Fruit fly (Drosophila melanogaster) whole organism, embryonic: Measurements from ENCODE around the gene Xe7.

Source experiments
- Adf1 ChIP-seq: fragments of 200-800 bp; sonication (Bioruptor generic); IDR thresholded peaks from 2 replicates; pipeline ENCODE4 v1.3.6; 2022; ENCODE audit warnings: missing biosample characterization, missing genetic modification characterization
- B-H1 ChIP-seq: fragments of 200-800 bp; sonication (Bioruptor generic); IDR thresholded peaks from 3 replicates; pipeline ENCODE4 v1.3.6; 2022; ENCODE audit warnings: missing biosample characterization, missing genetic modification characterization
- CG10147 ChIP-seq: fragments of 200-800 bp; sonication (Bioruptor generic); optimal IDR thresholded peaks from 2 replicates; lab custom pipeline; 2019; ENCODE audit warnings: missing biosample characterization, mild to moderate bottlenecking, missing genetic modification characterization, moderate library complexity
- CG11456 ChIP-seq: fragments of 200-800 bp; sonication (Bioruptor generic); IDR thresholded peaks from 3 replicates; pipeline ENCODE4 v1.3.6; 2022; ENCODE audit warnings: missing biosample characterization, missing genetic modification characterization
- CG12236 ChIP-seq: fragments of 200-800 bp; sonication (Bioruptor generic); optimal IDR thresholded peaks from 2 replicates; lab custom pipeline; 2016; ENCODE audit warnings: missing biosample characterization, missing genetic modification characterization
- CG1233 ChIP-seq: fragments of 200-800 bp; sonication (Bioruptor generic); optimal IDR thresholded peaks from 4 replicates; lab custom pipeline; 2018; ENCODE audit warnings: missing biosample characterization, mild to moderate bottlenecking, missing genetic modification characterization
- CG14050 ChIP-seq: fragments of 200-800 bp; sonication (Bioruptor generic); IDR thresholded peaks from 3 replicates; pipeline ENCODE4 v1.3.6; 2022; ENCODE audit warnings: missing biosample characterization, missing genetic modification characterization
- CG14710 ChIP-seq: fragments of 200-800 bp; sonication (Bioruptor generic); optimal IDR thresholded peaks from 3 replicates; lab custom pipeline; 2019; ENCODE audit warnings: missing biosample characterization, mild to moderate bottlenecking, missing genetic modification characterization, moderate library complexity
- CG1602 ChIP-seq: fragments of 200-800 bp; sonication (Bioruptor generic); optimal IDR thresholded peaks from 3 replicates; lab custom pipeline; 2016; ENCODE audit warnings: missing biosample characterization, missing genetic modification characterization
- CG18262 ChIP-seq: fragments of 200-800 bp; optimal IDR thresholded peaks from 3 replicates; lab custom pipeline; 2019; ENCODE audit warnings: missing biosample characterization, mild to moderate bottlenecking, missing genetic modification characterization, moderate library complexity
- CG2202 ChIP-seq: fragments of 200-800 bp; sonication (Bioruptor generic); optimal IDR thresholded peaks from 2 replicates; lab custom pipeline; 2018; ENCODE audit warnings: missing biosample characterization, mild to moderate bottlenecking, missing genetic modification characterization
- CG3407 ChIP-seq: fragments of 200-800 bp; sonication (Bioruptor generic); optimal IDR thresholded peaks from 2 replicates; lab custom pipeline; 2018; ENCODE audit warnings: missing biosample characterization, mild to moderate bottlenecking, missing genetic modification characterization
- CG4707 ChIP-seq: fragments of 200-800 bp; sonication (Bioruptor generic); optimal IDR thresholded peaks from 2 replicates; lab custom pipeline; 2018; ENCODE audit warnings: missing biosample characterization, mild to moderate bottlenecking, missing genetic modification characterization, moderate library complexity
- CG6175 ChIP-seq: fragments of 200-800 bp; sonication (Bioruptor generic); IDR thresholded peaks from 3 replicates; pipeline ENCODE4 v1.3.6; 2022; ENCODE audit warnings: missing biosample characterization, missing genetic modification characterization
- CG7963 ChIP-seq: fragments of 200-800 bp; sonication (Bioruptor generic); IDR thresholded peaks from 3 replicates; pipeline ENCODE4 v1.3.6; 2022; ENCODE audit warnings: missing biosample characterization, missing genetic modification characterization; ENCODE audit not compliant: partially characterized antibody
- CG8765 ChIP-seq: fragments of 200-800 bp; sonication (Bioruptor generic); IDR thresholded peaks from 2 replicates; pipeline ENCODE4 v1.3.6; 2022; ENCODE audit warnings: missing biosample characterization, missing genetic modification characterization
- CHES-1-like ChIP-seq: fragments of 200-800 bp; sonication (Bioruptor generic); optimal IDR thresholded peaks from 2 replicates; lab custom pipeline; 2016; ENCODE audit warnings: missing biosample characterization, missing genetic modification characterization
- Chrac-16 ChIP-seq: fragments of 200-800 bp; sonication (Bioruptor generic); optimal IDR thresholded peaks from 3 replicates; lab custom pipeline; 2016; ENCODE audit warnings: missing biosample characterization, missing genetic modification characterization
- D ChIP-seq, 2 experiments: fragments of 200-800 bp in 1 of 2; fragments of >200 bp in 1 of 2; sonication (Bioruptor generic) in 1 of 2; optimal IDR thresholded peaks; 2 replicates in 1 of 2; 3 replicates in 1 of 2; lab custom pipeline; 2017; ENCODE audit warnings: mild to moderate bottlenecking in 1 of 2, missing biosample characterization in 1 of 2, missing genetic modification characterization in 1 of 2, missing genetic modification reagents in 1 of 2
- Ets97D ChIP-seq: fragments of 200-800 bp; sonication (Bioruptor generic); optimal IDR thresholded peaks from 3 replicates; lab custom pipeline; 2016; ENCODE audit warnings: missing biosample characterization, missing genetic modification characterization
- Gug ChIP-seq: fragments of 200-800 bp; sonication (Bioruptor generic); IDR thresholded peaks from 4 replicates; pipeline ENCODE4 v1.3.6; 2022; ENCODE audit warnings: missing biosample characterization, missing genetic modification characterization
- HLH4C ChIP-seq: fragments of 200-800 bp; sonication (Bioruptor generic); IDR thresholded peaks from 3 replicates; pipeline ENCODE4 v1.3.6; 2022; ENCODE audit warnings: missing biosample characterization, missing genetic modification characterization; ENCODE audit not compliant: partially characterized antibody
- Hr78 ChIP-seq, 2 experiments: fragments of 200-800 bp in 1 of 2; fragments of >200 bp in 1 of 2; sonication (Bioruptor generic) in 1 of 2; optimal IDR thresholded peaks; 2 replicates each; lab custom pipeline; 2017 to 2019; ENCODE audit warnings: missing biosample characterization in 2 of 2, missing genetic modification characterization in 2 of 2, mild to moderate bottlenecking in 1 of 2, moderate library complexity in 1 of 2
- Jarid2 ChIP-seq: fragments of 200-800 bp; sonication (Bioruptor generic); optimal IDR thresholded peaks from 3 replicates; lab custom pipeline; 2017; ENCODE audit warnings: mild to moderate bottlenecking, missing biosample characterization, missing genetic modification reagents, missing genetic modification characterization
- NC2α ChIP-seq: fragments of 200-800 bp; sonication (Bioruptor generic); optimal IDR thresholded peaks from 2 replicates; lab custom pipeline; 2016; ENCODE audit warnings: missing biosample characterization, missing genetic modification characterization
- Neu2 ChIP-seq: fragments of 200-800 bp; sonication (Bioruptor generic); optimal IDR thresholded peaks from 3 replicates; lab custom pipeline; 2016; ENCODE audit warnings: missing biosample characterization, missing genetic modification characterization, borderline replicate concordance
- NfI ChIP-seq: fragments of 200-800 bp; sonication (Bioruptor generic); optimal IDR thresholded peaks from 3 replicates; lab custom pipeline; 2018; ENCODE audit warnings: missing biosample characterization, mild to moderate bottlenecking, missing genetic modification characterization, moderate library complexity
- Opbp ChIP-seq: fragments of 200-800 bp; sonication (Bioruptor generic); IDR thresholded peaks from 3 replicates; pipeline ENCODE4 v1.3.6; 2022; ENCODE audit warnings: missing biosample characterization, missing genetic modification characterization; ENCODE audit not compliant: partially characterized antibody
- Side ChIP-seq: fragments of 200-800 bp; sonication (Bioruptor generic); optimal IDR thresholded peaks from 2 replicates; lab custom pipeline; 2016; ENCODE audit warnings: missing biosample characterization, missing genetic modification characterization
- ac ChIP-seq: fragments of 200-800 bp; sonication (Bioruptor generic); optimal IDR thresholded peaks from 3 replicates; lab custom pipeline; 2017; ENCODE audit warnings: missing biosample characterization, mild to moderate bottlenecking, missing genetic modification characterization
- bab2 ChIP-seq: fragments of 200-800 bp; sonication (Bioruptor generic); optimal IDR thresholded peaks from 2 replicates; lab custom pipeline; 2016; ENCODE audit warnings: missing biosample characterization, missing genetic modification characterization
- caup ChIP-seq: fragments of 200-800 bp; sonication (Bioruptor generic); optimal IDR thresholded peaks from 3 replicates; lab custom pipeline; 2017; ENCODE audit warnings: missing biosample characterization, mild to moderate bottlenecking, missing genetic modification characterization, moderate library complexity; ENCODE audit not compliant: severe bottlenecking
- croc ChIP-seq: fragments of 200-800 bp; sonication (Bioruptor generic); conservative IDR thresholded peaks from 3 replicates; pipeline ENCODE4 v1.3.6; 2022; ENCODE audit warnings: missing biosample characterization, missing genetic modification characterization
- da ChIP-seq: fragments of 200-800 bp; sonication (Bioruptor generic); optimal IDR thresholded peaks from 2 replicates; lab custom pipeline; 2016; ENCODE audit warnings: missing biosample characterization, missing genetic modification characterization
- dan ChIP-seq: fragments of 200-800 bp; sonication (Bioruptor generic); IDR thresholded peaks from 2 replicates; pipeline ENCODE4 v1.3.6; 2022; ENCODE audit warnings: missing biosample characterization, missing genetic modification characterization
- ewg ChIP-seq: fragments of 200-800 bp; sonication (Bioruptor generic); optimal IDR thresholded peaks from 3 replicates; lab custom pipeline; 2017; ENCODE audit warnings: mild to moderate bottlenecking, missing biosample characterization, missing genetic modification reagents, missing genetic modification characterization
- gcm ChIP-seq: fragments of 200-800 bp; sonication (Bioruptor generic); optimal IDR thresholded peaks from 2 replicates; lab custom pipeline; 2019; ENCODE audit warnings: missing biosample characterization, mild to moderate bottlenecking, missing genetic modification characterization, moderate library complexity
- hth ChIP-seq: fragments of >200 bp; optimal IDR thresholded peaks from 2 replicates; lab custom pipeline; 2017; ENCODE audit warnings: inconsistent platforms
- nerfin-1 ChIP-seq: fragments of 200-800 bp; sonication (Bioruptor generic); optimal IDR thresholded peaks from 3 replicates; lab custom pipeline; 2019; ENCODE audit warnings: missing biosample characterization, mild to moderate bottlenecking, missing genetic modification characterization, moderate library complexity
- nerfin-2 ChIP-seq: fragments of 200-800 bp; sonication (Bioruptor generic); IDR thresholded peaks from 2 replicates; pipeline ENCODE4 v1.3.6; 2022; ENCODE audit warnings: missing biosample characterization, missing genetic modification characterization; ENCODE audit not compliant: partially characterized antibody
- ranshi ChIP-seq: fragments of 200-800 bp; sonication (Bioruptor generic); IDR thresholded peaks from 2 replicates; pipeline ENCODE4 v1.3.6; 2022; ENCODE audit warnings: missing biosample characterization, missing genetic modification characterization
- ro ChIP-seq: fragments of 200-800 bp; sonication (Bioruptor generic); IDR thresholded peaks from 2 replicates; pipeline ENCODE4 v1.3.6; 2022; ENCODE audit warnings: missing biosample characterization, missing genetic modification characterization
- sisA ChIP-seq: fragments of 200-800 bp; sonication (Bioruptor generic); IDR thresholded peaks from 2 replicates; pipeline ENCODE4 v1.3.6; 2022; ENCODE audit warnings: missing biosample characterization, missing genetic modification characterization
- slbo ChIP-seq: fragments of 200-800 bp; sonication (Bioruptor generic); IDR thresholded peaks from 2 replicates; pipeline ENCODE4 v1.3.6; 2022; ENCODE audit warnings: missing biosample characterization, missing genetic modification characterization
- stc ChIP-seq: fragments of 200-800 bp; sonication (Bioruptor generic); IDR thresholded peaks from 2 replicates; pipeline ENCODE4 v1.3.6; 2022; ENCODE audit warnings: missing biosample characterization, missing genetic modification characterization
- tin ChIP-seq: fragments of 200-800 bp; sonication (Bioruptor generic); optimal IDR thresholded peaks from 3 replicates; lab custom pipeline; 2016; ENCODE audit warnings: missing biosample characterization, missing genetic modification characterization
- toy ChIP-seq: fragments of 200-800 bp; sonication (Bioruptor generic); IDR thresholded peaks from 2 replicates; pipeline ENCODE4 v1.3.6; 2022; ENCODE audit warnings: missing biosample characterization, missing genetic modification characterization
- vvl ChIP-seq: fragments of 200-800 bp; sonication (Bioruptor generic); IDR thresholded peaks from 2 replicates; pipeline ENCODE4 v1.3.6; 2022; ENCODE audit warnings: missing biosample characterization, missing genetic modification characterization
- wor ChIP-seq: fragments of 200-800 bp; sonication (Bioruptor generic); IDR thresholded peaks from 2 replicates; pipeline ENCODE4 v1.3.6; 2022; ENCODE audit warnings: missing biosample characterization, missing genetic modification characterization

Gene Xe7

DNA sequence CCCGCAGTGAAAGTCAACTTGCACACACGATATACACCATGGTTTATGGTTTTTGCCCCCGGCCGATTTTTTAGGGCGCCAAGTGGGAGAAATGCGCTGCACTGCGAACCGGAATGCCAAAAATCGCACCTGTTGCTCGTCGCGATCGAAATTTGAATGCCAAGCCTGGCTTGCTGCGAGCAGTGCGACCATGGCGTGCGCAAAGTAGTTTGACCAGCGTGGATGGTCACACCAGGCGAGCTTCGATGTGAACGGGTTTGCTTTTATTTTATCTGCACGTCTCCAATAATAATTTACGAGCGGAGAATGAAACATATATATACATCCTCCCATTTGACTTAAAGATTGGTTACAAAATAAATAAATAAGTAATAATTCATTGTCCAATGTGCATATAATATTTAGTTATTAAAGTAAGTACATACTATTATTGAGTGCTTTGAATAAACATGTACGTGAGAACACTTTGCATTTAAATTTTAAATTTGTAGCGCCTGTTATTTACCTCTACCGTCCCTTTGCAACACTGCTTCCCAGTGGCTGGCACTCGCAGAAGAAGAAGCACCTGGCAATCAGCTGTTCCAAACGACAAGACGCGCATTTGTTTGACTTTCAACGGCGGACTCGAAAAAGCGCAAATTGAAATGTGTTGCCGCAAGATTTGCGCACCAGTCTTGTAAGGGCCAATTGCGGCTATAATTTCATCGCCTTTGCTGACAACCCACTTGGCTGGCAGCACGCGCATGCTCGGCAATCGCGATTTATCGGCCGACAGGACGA, 16.3 kb upstream of the Xe7 start, which contains the start of the genes Rab23 and plx (continued):
- TF ChIP-seq nerfin-2 (GFP tag; lab: Robert Waterston, UW) (no peak; the same call in 1 of the 2 replicates), stc (no peak), CG1233 (GFP tag; lab: Kevin White, UChicago) (peak; percentile 18), nerfin-1 (tag; lab: Kevin White, UChicago) (no peak), NfI (GFP tag; lab: Kevin White, UChicago) (peak; percentile 28), HLH4C (no peak), CG14050 (no peak), caup (GFP tag; lab: Kevin White, UChicago) (no peak), hth (lab: Kevin White, UChicago) (no peak), ranshi (GFP tag; lab: Robert Waterston, UW) (no peak), da (no peak), gcm (GFP tag; lab: Kevin White, UChicago) (no peak), CG11456 (GFP tag; lab: Robert Waterston, UW) (no peak; the same call in 2 of the 3 replicates), Ets97D (GFP tag; lab: Kevin White, UChicago) (peak; percentile 78), vvl (GFP tag; lab: Robert Waterston, UW) (peak; percentile 11; the same call in 1 of the 2 replicates), CG14710 (peak; percentile 76), Hr78 (GFP tag; optimal IDR thresholded peaks at IDR 0.05; lab: Kevin White, UChicago) (no peak), CG10147 (GFP tag; lab: Kevin White, UChicago) (no peak), Adf1 (GFP tag; lab: Robert Waterston, UW) (no peak), slbo (GFP tag; lab: Robert Waterston, UW) (0 out of 2 replicates have a peak, but pooled peaks have one; percentile 3), wor (GFP tag; lab: Robert Waterston, UW) (no peak), CG18262 (tag; lab: Kevin White, UChicago) (no peak), NC2α (GFP tag; lab: Kevin White, UChicago) (no peak), CG6175 (GFP tag; lab: Robert Waterston, UW) (no peak), croc (no peak), B-H1 (GFP tag; lab: Robert Waterston, UW) (no peak), D (optimal IDR thresholded peaks at IDR 0.05; lab: Kevin White, UChicago) (no peak), D (GFP tag; optimal IDR thresholded peaks at IDR 0.05; lab: Kevin White, UChicago) (no peak), CG3407 (GFP tag; lab: Kevin White, UChicago) (no peak), CG2202 (tag; lab: Kevin White, UChicago) (no peak), Opbp (no peak), CG8765 (GFP tag; lab: Robert Waterston, UW) (no peak), CG12236 (no peak), Chrac-16 (GFP tag; lab: Kevin White, UChicago) (no peak), toy (no peak), dan (GFP tag; lab: Robert Waterston, UW) (no peak), Side (GFP tag; lab: Kevin White, UChicago) (no peak), Neu2 (GFP tag; lab: Kevin White, UChicago) (no peak), ac (GFP tag; lab: Kevin White, UChicago) (no peak), CG4707 (GFP tag; lab: Kevin White, UChicago) (peak; percentile 18), ro (no peak), ewg (peak; percentile 97), CG1602 (GFP tag; lab: Kevin White, UChicago) (no peak), bab2 (GFP tag; lab: Kevin White, UChicago) (no peak), Jarid2 (GFP tag; lab: Kevin White, UChicago) (no peak), CG7963 (GFP tag; lab: Robert Waterston, UW) (no peak), tin (GFP tag; lab: Kevin White, UChicago) (peak; percentile 26), CHES-1-like (no peak), Gug (no peak), sisA (GFP tag; lab: Robert Waterston, UW) (no peak)
